Worm (Caenorhabditis elegans) whole organism, mixed stage, embryonic: ENCODE measurements around the gene W07B8.4.

Experiments used
- M03D4.4 ChIP-seq: sonication (generic microtip); optimal IDR thresholded peaks from 2 replicates; lab custom pipeline; 2017; ENCODE audit warnings: mild to moderate bottlenecking, missing genetic modification characterization, missing compliant biosample characterization
- bed-3 ChIP-seq: fragments of 200-800 bp; sonication (Bioruptor generic); optimal IDR thresholded peaks from 3 replicates; lab custom pipeline; 2018; ENCODE audit warnings: mild to moderate bottlenecking, missing genetic modification characterization, moderate library complexity, missing compliant biosample characterization
- blmp-1 ChIP-seq: fragments of 150-350 bp; optimal IDR thresholded peaks from 2 replicates; lab custom pipeline; 2014; ENCODE audit warnings: missing biosample characterization, missing genetic modification characterization
- ceh-39 ChIP-seq: fragments of 150-350 bp; optimal IDR thresholded peaks from 2 replicates; lab custom pipeline; 2014; ENCODE audit warnings: missing biosample characterization, missing genetic modification characterization
- ceh-43 ChIP-seq: fragments of 200-800 bp; sonication (Bioruptor generic); optimal IDR thresholded peaks from 2 replicates; lab custom pipeline; 2018; ENCODE audit warnings: mild to moderate bottlenecking, missing genetic modification characterization, moderate library complexity, missing compliant biosample characterization
- ces-1 ChIP-seq: fragments of 150-350 bp; optimal IDR thresholded peaks from 2 replicates; lab custom pipeline; 2014; ENCODE audit warnings: missing biosample characterization, missing genetic modification reagents, missing genetic modification characterization
- cnd-1 ChIP-seq: fragments of 200-800 bp; sonication (Bioruptor generic); optimal IDR thresholded peaks from 2 replicates; lab custom pipeline; 2018; ENCODE audit warnings: mild to moderate bottlenecking, missing genetic modification characterization, missing compliant biosample characterization
- drap-1 ChIP-seq: fragments of 200-800 bp; sonication (Bioruptor generic); optimal IDR thresholded peaks from 3 replicates; lab custom pipeline; 2018; ENCODE audit warnings: mild to moderate bottlenecking, missing genetic modification characterization, missing compliant biosample characterization
- ham-2 ChIP-seq: fragments of 200-800 bp; sonication (Bioruptor generic); optimal IDR thresholded peaks from 2 replicates; lab custom pipeline; 2018; ENCODE audit warnings: mild to moderate bottlenecking, missing genetic modification characterization, missing compliant biosample characterization
- hlh-1 ChIP-seq: fragments of 150-350 bp; optimal IDR thresholded peaks from 2 replicates; lab custom pipeline; 2014; ENCODE audit warnings: missing biosample characterization, missing genetic modification reagents, missing genetic modification characterization
- lin-13 ChIP-seq: fragments of 150-350 bp; optimal IDR thresholded peaks from 2 replicates; lab custom pipeline; 2014; ENCODE audit warnings: missing biosample characterization, missing genetic modification characterization
- lin-32 ChIP-seq: fragments of 200-800 bp; sonication (Bioruptor generic); optimal IDR thresholded peaks from 2 replicates; lab custom pipeline; 2018; ENCODE audit warnings: mild to moderate bottlenecking, missing genetic modification characterization, missing compliant biosample characterization
- lsy-2 ChIP-seq: fragments of 150-350 bp; optimal IDR thresholded peaks from 2 replicates; lab custom pipeline; 2014; ENCODE audit warnings: missing biosample characterization, missing genetic modification characterization
- mab-5 ChIP-seq: fragments of 150-350 bp; optimal IDR thresholded peaks from 2 replicates; lab custom pipeline; 2014; ENCODE audit warnings: missing biosample characterization, missing genetic modification characterization
- mls-2 ChIP-seq: sonication (generic microtip); optimal IDR thresholded peaks from 2 replicates; lab custom pipeline; 2016; ENCODE audit warnings: mild to moderate bottlenecking, missing genetic modification characterization, moderate library complexity, missing compliant biosample characterization
- nhr-2 ChIP-seq: fragments of 150-350 bp; optimal IDR thresholded peaks from 2 replicates; lab custom pipeline; 2014; ENCODE audit warnings: missing biosample characterization, missing genetic modification characterization
- nhr-237 ChIP-seq: fragments of 150-350 bp; optimal IDR thresholded peaks from 2 replicates; lab custom pipeline; 2014; ENCODE audit warnings: missing biosample characterization, missing genetic modification characterization
- nhr-28 ChIP-seq: fragments of 150-350 bp; optimal IDR thresholded peaks from 2 replicates; lab custom pipeline; 2014; ENCODE audit warnings: missing biosample characterization, missing genetic modification characterization
- nhr-76 ChIP-seq: sonication (generic microtip); optimal IDR thresholded peaks from 2 replicates; lab custom pipeline; 2017; ENCODE audit warnings: missing biosample characterization, missing genetic modification characterization
- pha-4 ChIP-seq: fragments of 150-350 bp; optimal IDR thresholded peaks from 2 replicates; lab custom pipeline; 2018; ENCODE audit warnings: missing biosample characterization, missing genetic modification reagents, missing genetic modification characterization
- sem-2 ChIP-seq: fragments of 200-800 bp; sonication (Bioruptor generic); optimal IDR thresholded peaks from 2 replicates; lab custom pipeline; 2018; ENCODE audit warnings: mild to moderate bottlenecking, missing genetic modification characterization, missing compliant biosample characterization
- snpc-4 ChIP-seq: fragments of 150-350 bp; optimal IDR thresholded peaks from 2 replicates; lab custom pipeline; 2014; ENCODE audit warnings: missing biosample characterization, missing genetic modification characterization
- sptf-1 ChIP-seq: sonication (generic microtip); optimal IDR thresholded peaks from 2 replicates; lab custom pipeline; 2017; ENCODE audit warnings: mild to moderate bottlenecking, missing genetic modification characterization, moderate library complexity, missing compliant biosample characterization
- tbx-8 ChIP-seq: fragments of 200-800 bp; sonication (Bioruptor generic); optimal IDR thresholded peaks from 2 replicates; lab custom pipeline; 2018; ENCODE audit warnings: mild to moderate bottlenecking, missing genetic modification characterization, moderate library complexity, missing compliant biosample characterization
- unc-120 ChIP-seq: sonication (generic microtip); optimal IDR thresholded peaks from 2 replicates; lab custom pipeline; 2017; ENCODE audit warnings: missing genetic modification characterization, missing compliant biosample characterization; ENCODE audit not compliant: poor library complexity, severe bottlenecking
- unc-39 ChIP-seq: fragments of 150-350 bp; optimal IDR thresholded peaks from 2 replicates; lab custom pipeline; 2014; ENCODE audit warnings: missing biosample characterization, missing genetic modification characterization
- unc-62 ChIP-seq: fragments of 150-350 bp; optimal IDR thresholded peaks from 2 replicates; lab custom pipeline; 2014; ENCODE audit warnings: missing biosample characterization, missing genetic modification reagents, missing genetic modification characterization
- zip-8 ChIP-seq: fragments of 150-350 bp; optimal IDR thresholded peaks from 2 replicates; lab custom pipeline; 2014; ENCODE audit warnings: missing biosample characterization, missing genetic modification characterization
- ztf-11 ChIP-seq: fragments of 150-350 bp; optimal IDR thresholded peaks from 2 replicates; lab custom pipeline; 2014; ENCODE audit warnings: missing biosample characterization, missing genetic modification characterization

The W07B8.4 gene

DNA sequence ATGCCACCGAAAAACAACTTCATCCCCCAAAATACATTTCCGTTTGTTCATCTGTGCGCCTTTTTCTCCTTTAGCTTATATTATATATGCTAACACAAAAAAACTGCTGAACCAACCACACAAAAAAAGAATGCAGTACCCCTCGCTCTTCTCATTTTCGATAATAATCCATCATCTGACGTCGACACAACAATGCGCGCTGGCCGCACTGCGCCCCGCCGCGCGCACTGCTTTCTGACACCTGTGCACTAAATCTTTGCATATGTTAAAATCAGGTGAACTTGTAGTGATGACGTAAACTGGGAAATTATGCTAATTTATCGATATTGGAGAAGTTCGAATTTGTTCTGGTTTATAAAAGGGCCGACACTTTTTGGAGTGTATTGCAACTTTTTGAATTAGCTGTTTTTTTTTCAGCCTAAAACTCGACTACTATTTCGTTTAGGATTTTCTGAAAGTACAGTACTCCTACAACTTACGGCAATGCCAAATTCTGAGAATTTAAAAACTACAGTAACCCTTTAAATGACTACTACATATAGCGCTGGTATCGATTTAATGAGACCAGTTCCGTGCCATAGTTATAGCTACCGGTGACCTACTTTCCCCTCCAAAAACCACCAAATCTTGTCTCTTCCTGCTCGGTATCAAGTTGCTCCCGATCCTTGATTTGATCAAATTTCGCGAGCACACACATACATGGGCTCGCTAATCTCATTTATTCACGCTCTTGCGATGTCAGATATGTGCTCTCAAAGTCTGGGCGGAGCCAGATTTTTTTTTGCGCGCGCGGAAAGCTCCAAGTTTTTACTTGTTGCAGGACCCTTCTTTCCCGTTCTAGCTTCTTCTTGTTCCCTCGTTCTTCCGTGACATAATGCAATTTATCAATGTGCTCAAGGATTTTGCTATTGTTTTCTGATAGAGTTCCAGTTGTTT, 18.3 kb upstream of the W07B8.4 start:
- TF ChIP-seq M03D4.4 (no peak), cnd-1 (tag; lab: Kevin White, UChicago) (no peak), unc-62 (GFP tag; lab: Kevin White, UChicago) (no peak), drap-1 (no peak), ces-1 (GFP tag; lab: Kevin White, UChicago) (peak; percentile 95), lsy-2 (tag; lab: Kevin White, UChicago) (no peak), mls-2 (no peak), nhr-237 (tag; lab: Kevin White, UChicago) (no peak)

DNA sequence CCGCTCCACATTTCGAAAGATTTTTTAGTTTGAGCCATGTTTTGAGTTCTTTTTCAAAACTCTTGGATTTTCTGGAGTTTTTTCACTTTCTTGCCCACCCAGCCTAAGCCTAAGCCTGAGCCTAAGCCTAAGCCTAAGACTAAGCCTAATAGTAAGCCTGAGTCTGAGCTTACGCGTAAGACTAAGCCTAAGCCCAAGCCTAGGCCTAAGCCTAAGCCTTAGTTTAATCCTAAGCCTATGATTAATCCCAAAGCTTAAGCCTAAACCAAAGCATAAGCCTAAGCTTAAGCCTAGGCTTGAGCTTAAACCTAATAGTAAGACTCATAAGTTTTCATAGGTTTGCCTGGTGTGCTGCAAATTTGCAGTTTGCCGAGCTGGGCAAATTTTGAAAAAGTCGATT, 10.5 kb upstream of the W07B8.4 start:
- no peak for TF ChIP-seq mab-5 (tag; lab: Kevin White, UChicago)
- TF ChIP-seq nhr-28 (tag; lab: Kevin White, UChicago) = no peak
- TF ChIP-seq nhr-2 (tag; lab: Kevin White, UChicago) = no peak
- TF ChIP-seq blmp-1 (tag; lab: Kevin White, UChicago) = no peak
- no peak for TF ChIP-seq pha-4 (tag; lab: Kevin White, UChicago)
- TF ChIP-seq sptf-1 = no peak
- no peak for TF ChIP-seq bed-3 (GFP tag; lab: Kevin White, UChicago)
- TF ChIP-seq M03D4.4 = no peak
- TF ChIP-seq sem-2 (GFP tag; lab: Kevin White, UChicago) = no peak
- TF ChIP-seq unc-120 (tag; lab: Kevin White, UChicago) = no peak
- TF ChIP-seq unc-39 (tag; lab: Kevin White, UChicago) = no peak
- no peak for TF ChIP-seq snpc-4 (tag; lab: Kevin White, UChicago)
- TF ChIP-seq lin-32 (GFP tag; lab: Kevin White, UChicago) = no peak
- TF ChIP-seq ceh-43 (GFP tag; lab: Kevin White, UChicago) = no peak
- no peak for TF ChIP-seq tbx-8 (GFP tag; lab: Kevin White, UChicago)
- TF ChIP-seq lsy-2 (tag; lab: Kevin White, UChicago) = no peak

DNA sequence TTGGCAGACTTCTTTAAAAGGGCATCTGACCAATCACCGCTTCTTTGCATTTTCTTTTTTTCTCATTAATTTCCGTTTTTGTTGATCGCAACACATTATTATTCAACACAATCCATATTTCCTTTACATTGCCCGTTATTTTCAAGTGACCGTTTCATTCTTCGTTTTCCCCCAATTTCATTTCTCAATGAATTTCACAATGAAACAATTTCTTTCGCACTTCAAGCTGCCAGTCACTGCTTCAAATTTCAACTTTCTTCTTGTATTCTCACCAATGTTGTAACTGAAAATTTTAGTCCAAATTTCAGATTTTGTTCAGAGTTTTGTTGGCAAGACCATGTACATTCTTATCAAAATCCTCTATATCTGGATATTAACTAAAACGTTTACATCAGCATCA, 9.7 kb upstream of the W07B8.4 start, which contains the start of gene cutl-22:
Gene cutl-22 (plus strand): TSS at position 301 of the 400 bp plus-strand sequence.
- no peak for TF ChIP-seq ham-2 (GFP tag; lab: Kevin White, UChicago)
- no peak for TF ChIP-seq pha-4 (tag; lab: Kevin White, UChicago)
- no peak for TF ChIP-seq lin-13
- no peak for TF ChIP-seq hlh-1
- no peak for TF ChIP-seq sem-2 (GFP tag; lab: Kevin White, UChicago)
- no peak for TF ChIP-seq cnd-1 (tag; lab: Kevin White, UChicago)
- TF ChIP-seq nhr-76 (tag; lab: Kevin White, UChicago) = no peak
- TF ChIP-seq nhr-2 (tag; lab: Kevin White, UChicago) = no peak
- no peak for TF ChIP-seq ztf-11 (tag; lab: Kevin White, UChicago)
- TF ChIP-seq snpc-4 (tag; lab: Kevin White, UChicago) = no peak
- TF ChIP-seq ces-1 (GFP tag; lab: Kevin White, UChicago) = no peak
- TF ChIP-seq blmp-1 (tag; lab: Kevin White, UChicago) = no peak

DNA sequence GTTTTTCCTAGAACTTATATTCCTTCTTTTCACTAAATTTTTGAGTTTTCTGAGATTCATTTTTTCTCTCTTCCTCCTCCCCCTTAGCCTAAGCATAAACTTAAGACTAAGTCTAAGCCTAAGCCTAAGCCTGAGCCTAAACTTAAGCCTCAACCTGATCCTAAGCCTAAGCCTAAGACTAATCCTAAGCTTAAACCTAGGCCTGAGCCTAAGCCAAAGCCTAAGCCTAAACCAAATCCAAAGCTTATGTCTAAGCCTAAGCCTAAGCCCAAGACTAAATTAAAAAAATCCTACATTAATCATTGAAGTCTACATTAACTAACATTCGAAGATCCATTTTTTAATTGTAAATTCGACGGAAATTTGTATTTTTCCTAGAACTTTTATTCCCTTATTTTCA, 9.1 kb upstream of the W07B8.4 start:
- no peak for TF ChIP-seq blmp-1 (tag; lab: Kevin White, UChicago)
- no peak for TF ChIP-seq cnd-1 (tag; lab: Kevin White, UChicago)

DNA sequence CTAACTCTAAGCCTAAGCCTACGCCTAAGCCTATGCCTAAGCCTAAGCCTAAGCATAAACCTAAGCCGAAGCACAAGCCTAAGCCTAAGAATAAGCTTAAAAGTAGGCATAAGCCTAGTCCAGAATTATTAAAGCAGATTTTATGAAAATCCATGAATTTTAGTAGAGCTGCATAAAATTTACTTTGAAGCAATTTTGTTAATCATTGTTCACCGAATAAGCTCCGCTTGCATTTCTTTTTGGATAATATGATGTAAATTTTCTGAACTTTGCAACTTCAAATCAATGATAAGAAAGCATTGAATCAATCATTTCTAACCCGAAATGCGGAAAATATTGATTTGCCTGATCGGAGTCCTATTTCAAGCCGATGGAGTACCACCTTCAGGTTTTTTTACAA, 2.6 kb upstream of the W07B8.4 start, which contains the start of gene cpr-8:
Gene cpr-8 (plus strand): TSS at position 301 of the 400 bp plus-strand sequence.
- TF ChIP-seq zip-8 (no peak), mab-5 (tag; lab: Kevin White, UChicago) (no peak), ceh-39 (tag; lab: Kevin White, UChicago) (no peak), drap-1 (no peak), unc-62 (GFP tag; lab: Kevin White, UChicago) (no peak), nhr-28 (tag; lab: Kevin White, UChicago) (no peak), bed-3 (GFP tag; lab: Kevin White, UChicago) (no peak)
